Worm (Caenorhabditis elegans): ENCODE data around the gene smu-2.

smu-2 gene

DNA sequence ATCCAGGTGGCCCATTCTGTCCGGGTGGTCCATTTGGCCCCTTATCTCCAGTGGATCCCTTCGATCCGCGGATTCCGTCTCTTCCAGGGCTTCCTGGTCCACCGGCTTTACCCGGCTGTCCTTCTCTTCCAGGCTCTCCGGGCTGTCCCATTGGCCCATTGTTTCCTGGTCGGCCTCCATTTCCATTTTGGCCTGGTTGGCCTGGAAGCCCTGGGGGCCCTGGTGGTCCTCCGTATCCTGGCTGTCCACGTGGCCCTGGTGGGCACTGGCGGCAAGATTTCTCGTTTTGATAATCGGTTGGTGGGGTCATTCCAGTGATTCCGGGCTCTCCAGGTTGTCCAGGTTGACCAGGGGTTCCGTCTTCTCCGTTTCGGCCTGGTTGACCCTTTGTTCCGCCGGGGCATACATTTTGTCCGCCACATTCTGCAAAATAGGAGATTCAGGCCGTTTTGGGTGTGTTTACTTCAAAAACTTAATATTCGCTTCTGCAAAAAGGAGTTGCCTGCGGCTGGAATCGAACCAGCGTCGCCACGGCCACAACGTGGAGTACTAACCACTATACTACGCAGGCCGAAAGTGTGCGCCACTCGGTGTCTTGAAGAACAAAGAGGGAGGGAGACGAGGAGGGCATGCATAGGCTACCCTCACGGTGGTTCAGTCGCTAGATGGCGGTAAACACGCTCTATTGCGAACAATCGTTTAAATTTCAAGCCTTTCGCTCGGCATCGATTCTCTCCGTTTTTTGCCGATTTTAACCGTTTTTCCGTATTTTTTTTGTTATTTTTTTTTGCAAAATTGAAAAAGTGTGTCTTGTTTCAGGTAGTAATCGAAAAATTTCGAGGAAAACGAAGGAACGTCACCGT lies 39.0 kb downstream of the smu-2 start, which contains the start of gene W09G10.9:
W09G10.9 (plus strand) TSS at position 813 of the 863 bp plus-strand sequence.
- TF ChIP-seq ceh-27 (GFP tag; optimal IDR thresholded peaks at IDR 0.05) (peak; percentile 74), mel-28 (tag; optimal IDR thresholded peaks at IDR 0.05; ENCODE audit: borderline replicate concordance) (no peak), dpff-1 (tag; optimal IDR thresholded peaks at IDR 0.05) (no peak), xnd-1 (tag; optimal IDR thresholded peaks at IDR 0.05) (no peak), attf-6 (GFP tag; IDR thresholded peaks at IDR 0.05) (peak; percentile 64; the same call in 1 of the 2 replicates), let-607 (tag; optimal IDR thresholded peaks at IDR 0.05) (no peak), F57C9.4 (tag; optimal IDR thresholded peaks at IDR 0.05) (no peak), attf-5 (GFP tag; optimal IDR thresholded peaks at IDR 0.05) (peak; percentile 71), lag-1 (GFP tag; IDR thresholded peaks at IDR 0.05) (no peak), lin-40 (tag; optimal IDR thresholded peaks at IDR 0.05) (peak; percentile 61), rec-8 (tag; optimal IDR thresholded peaks at IDR 0.05) (peak in 1 of 2 experiments; percentile 30), athp-1 (tag; optimal IDR thresholded peaks at IDR 0.05) (peak; percentile 9), K12H6.12 (tag; optimal IDR thresholded peaks at IDR 0.05) (peak; percentile 54), T26A5.8 (tag; optimal IDR thresholded peaks at IDR 0.05) (no peak), unc-130 (GFP tag; optimal IDR thresholded peaks at IDR 0.05) (no peak), hmg-20 (GFP tag; IDR thresholded peaks at IDR 0.05) (peak; percentile 76; the same call in 1 of the 2 replicates), lsl-1 (GFP tag; optimal IDR thresholded peaks at IDR 0.05) (peak; percentile 56), snpc-3.4 (tag; optimal IDR thresholded peaks at IDR 0.05) (peak; percentile 43), Y67H2A.10 (GFP tag; conservative IDR thresholded peaks at IDR 0.05) (no peak), hsf-1 (GFP tag; IDR thresholded peaks at IDR 0.05) (no peak), aptf-3 (GFP tag; IDR thresholded peaks at IDR 0.05) (no peak), bed-1 (GFP tag; IDR thresholded peaks at IDR 0.05) (no peak), ceh-91 (GFP tag; IDR thresholded peaks at IDR 0.05) (no peak), B0261.1 (tag; optimal IDR thresholded peaks at IDR 0.05) (peak; percentile 84), lin-54 (GFP tag; optimal IDR thresholded peaks at IDR 0.05) (peak; percentile 45), hrde-1 (tag; optimal IDR thresholded peaks at IDR 0.05; ENCODE audit: borderline replicate concordance) (peak; percentile 4), efl-1 (GFP tag; optimal IDR thresholded peaks at IDR 0.05) (no peak), B0019.2 (GFP tag; conservative IDR thresholded peaks at IDR 0.05) (peak; percentile 70; the same call in 1 of the 2 replicates), chd-7 (tag; optimal IDR thresholded peaks at IDR 0.05) (peak; percentile 14), F37B4.10 (GFP tag; IDR thresholded peaks at IDR 0.05) (no peak), bed-2 (GFP tag; IDR thresholded peaks at IDR 0.05) (no peak), nfya-2 (GFP tag; IDR thresholded peaks at IDR 0.05) (no peak), mxl-1 (tag; optimal IDR thresholded peaks at IDR 0.05) (no peak), Y79H2A.3 (GFP tag; conservative IDR thresholded peaks at IDR 0.05) (0 out of 2 replicates have a peak, but pooled peaks have one; percentile 65), nhr-90 (tag; optimal IDR thresholded peaks at IDR 0.05) (peak; percentile 44), ztf-6 (GFP tag; IDR thresholded peaks at IDR 0.05) (0 out of 2 replicates have a peak, but pooled peaks have one; percentile 56), nfyb-1 (GFP tag; IDR thresholded peaks at IDR 0.05) (peak; percentile 90), attf-3 (GFP tag; conservative IDR thresholded peaks at IDR 0.05) (peak; percentile 72), ztf-25 (GFP tag; IDR thresholded peaks at IDR 0.05) (peak; percentile 77; the same call in 1 of the 2 replicates), tlf-1 (GFP tag; optimal IDR thresholded peaks at IDR 0.05) (no peak), Y53G8AR.9 (GFP tag; conservative IDR thresholded peaks at IDR 0.05) (no peak), F22D6.2 (tag; optimal IDR thresholded peaks at IDR 0.05) (no peak), lsy-27 (tag; optimal IDR thresholded peaks at IDR 0.05; ENCODE audit: borderline replicate concordance, insufficient read depth) (no peak), repo-1 (tag; optimal IDR thresholded peaks at IDR 0.05) (no peak), nhr-80 (tag; optimal IDR thresholded peaks at IDR 0.05) (peak; percentile 12), F49E8.2 (tag; optimal IDR thresholded peaks at IDR 0.05; ENCODE audit: insufficient read depth) (no peak)

Measured in whole organism, young adult.